Fruit fly (Drosophila melanogaster): ENCODE results near the gene CG3061.

CG3061 gene

DNA sequence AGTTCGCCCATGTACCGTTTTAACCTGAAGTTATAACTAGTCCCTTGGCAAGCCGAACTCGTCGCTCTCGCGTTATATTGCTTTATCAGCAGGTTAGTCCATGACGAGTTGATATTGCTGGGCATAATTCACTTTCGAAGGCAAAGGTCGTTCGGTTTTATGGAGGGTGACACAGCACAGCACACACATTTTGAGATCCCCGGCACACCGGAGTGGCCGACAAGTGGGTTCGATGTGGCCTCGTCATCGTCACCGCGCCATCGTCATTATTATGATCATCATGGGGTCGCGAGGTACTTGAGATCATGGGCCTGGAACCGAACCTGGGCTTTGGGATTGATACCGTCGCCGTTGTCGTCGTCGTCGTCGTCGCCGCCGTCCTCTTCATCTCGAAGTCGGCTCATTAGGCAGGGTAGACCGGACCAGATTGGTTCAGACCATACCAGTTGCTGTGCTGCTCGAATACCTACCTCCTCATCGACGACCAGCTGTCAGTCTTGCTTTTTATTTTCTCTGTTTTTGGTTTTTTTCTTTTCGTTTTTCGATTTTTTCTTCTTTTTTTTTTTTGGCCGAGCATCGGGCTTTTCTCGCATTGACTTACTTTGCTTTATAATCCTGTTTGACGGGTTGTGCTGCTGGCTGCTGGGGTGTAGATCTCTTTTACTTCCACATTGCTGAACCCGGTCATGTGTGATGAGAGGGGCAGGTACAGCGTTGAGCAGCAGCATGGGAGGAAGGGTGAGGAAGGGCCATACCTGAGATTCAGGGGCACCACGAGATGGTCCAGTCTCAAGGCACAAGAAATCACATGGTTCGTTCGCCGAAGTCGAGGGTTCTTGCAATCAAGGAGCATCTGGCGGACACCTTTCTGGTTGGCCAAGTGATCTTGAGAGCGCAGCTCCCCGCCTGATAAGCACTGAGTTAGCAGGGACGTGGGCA, 29.1 kb downstream of the CG3061 start (continued):
- TF ChIP-seq ap (GFP tag; IDR thresholded peaks at IDR 0.05) = no peak
- TF ChIP-seq Deaf1 (tag; optimal IDR thresholded peaks at IDR 0.05) = peak; percentile 19
- TF ChIP-seq Ssrp (tag; optimal IDR thresholded peaks at IDR 0.05) = no peak
- TF ChIP-seq Adf1 (GFP tag; IDR thresholded peaks at IDR 0.05) = peak; percentile 31; the same call in 1 of the 2 replicates
- TF ChIP-seq twi (tag; optimal IDR thresholded peaks at IDR 0.05) = peak; percentile 17
- no peak for TF ChIP-seq CG13123 (GFP tag; optimal IDR thresholded peaks at IDR 0.05)
- TF ChIP-seq bsh (GFP tag; optimal IDR thresholded peaks at IDR 0.05) = peak in 1 of 2 experiments; percentile 99
- TF ChIP-seq CG7839 (tag; optimal IDR thresholded peaks at IDR 0.05) = no peak
- TF ChIP-seq tio (GFP tag; optimal IDR thresholded peaks at IDR 0.05) = peak; percentile 25
- TF ChIP-seq dati (GFP tag; IDR thresholded peaks at IDR 0.05) = 0 out of 2 replicates have a peak, but pooled peaks have one; percentile 2
- no peak for TF ChIP-seq kay (GFP tag; optimal IDR thresholded peaks at IDR 0.05)
- no peak for TF ChIP-seq CG3995 (GFP tag; optimal IDR thresholded peaks at IDR 0.05)
- no peak for TF ChIP-seq bbx (GFP tag; IDR thresholded peaks at IDR 0.05; ENCODE audit: partially characterized antibody)
- peak; percentile 86 for TF ChIP-seq corto (GFP tag; optimal IDR thresholded peaks at IDR 0.05)

DNA sequence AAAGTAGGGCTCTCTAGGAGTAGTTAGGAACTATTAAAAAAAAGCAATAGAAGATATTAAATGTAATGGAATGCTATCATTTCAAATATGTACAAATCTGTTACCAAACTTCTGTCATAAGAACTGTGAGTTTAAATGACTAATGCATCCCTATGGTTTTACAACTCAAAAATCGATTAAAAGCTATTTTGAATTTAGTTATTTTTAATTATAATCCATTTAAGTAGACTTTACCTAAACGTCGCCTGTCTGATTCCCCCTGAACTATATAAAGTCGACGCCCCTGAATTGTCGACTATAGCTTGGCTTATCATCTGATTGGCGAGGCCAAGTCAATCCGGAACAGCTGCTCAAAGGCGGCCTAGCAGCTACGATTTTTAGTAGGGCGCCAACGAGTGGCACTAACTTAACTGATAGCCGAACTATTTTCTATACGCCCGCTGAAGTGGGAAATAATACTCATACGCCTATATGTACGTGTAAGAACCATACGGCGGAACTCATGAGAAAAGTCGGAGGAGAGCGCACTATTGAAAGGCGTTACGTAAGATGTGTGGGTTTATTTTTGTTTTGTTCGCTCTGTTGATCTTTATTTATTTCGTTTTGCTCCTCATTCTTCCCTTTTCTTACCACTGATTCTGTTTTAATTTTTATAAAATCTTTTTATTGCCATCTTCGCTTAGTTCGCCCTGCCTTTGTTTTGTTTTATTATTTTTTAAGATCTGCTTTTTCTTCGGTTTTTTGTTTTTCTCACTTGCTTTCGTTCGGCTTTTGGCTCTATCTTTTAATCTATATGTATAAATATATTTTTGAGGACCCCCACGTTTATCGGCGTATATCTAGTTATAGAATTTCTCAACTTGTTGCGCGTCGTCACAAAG, 30.1 kb downstream of the CG3061 start:
- TF ChIP-seq otp (GFP tag; IDR thresholded peaks at IDR 0.05) (no peak), Scr (GFP tag; IDR thresholded peaks at IDR 0.05; ENCODE audit: partially characterized antibody) (no peak), CG31441 (GFP tag; IDR thresholded peaks at IDR 0.05) (peak; percentile 65), HLH4C (GFP tag; IDR thresholded peaks at IDR 0.05; ENCODE audit: partially characterized antibody) (no peak), CG6175 (GFP tag; IDR thresholded peaks at IDR 0.05) (no peak), CG10147 (GFP tag; optimal IDR thresholded peaks at IDR 0.05) (peak; percentile 53), CG15514 (GFP tag; optimal IDR thresholded peaks at IDR 0.05) (peak; percentile 8), Fer2 (tag; optimal IDR thresholded peaks at IDR 0.05) (no peak), sens (GFP tag) (peak; percentile 85), CG1603 (tag; optimal IDR thresholded peaks at IDR 0.05) (peak; percentile 21), ewg (GFP tag; optimal IDR thresholded peaks at IDR 0.05) (no peak), gfzf (GFP tag; optimal IDR thresholded peaks at IDR 0.05) (no peak), CG12744 (GFP tag; optimal IDR thresholded peaks at IDR 0.05) (no peak), Meics (GFP tag; optimal IDR thresholded peaks at IDR 0.05) (peak; percentile 71), CG2712 (tag; optimal IDR thresholded peaks at IDR 0.05) (peak; percentile 55), Hmr (GFP tag; optimal IDR thresholded peaks at IDR 0.05) (peak; percentile 28), Ssrp (tag; optimal IDR thresholded peaks at IDR 0.05) (peak; percentile 23), CG14050 (GFP tag; IDR thresholded peaks at IDR 0.05) (no peak), bcd (GFP tag; optimal IDR thresholded peaks at IDR 0.05) (peak; percentile 44), inv (GFP tag; IDR thresholded peaks at IDR 0.05; ENCODE audit: partially characterized antibody) (no peak), PHDP (tag; optimal IDR thresholded peaks at IDR 0.05) (peak; percentile 30), CG16815 (GFP tag; optimal IDR thresholded peaks at IDR 0.05) (peak; percentile 4), CG13424 (tag; optimal IDR thresholded peaks at IDR 0.05) (peak; percentile 40), hkb (optimal IDR thresholded peaks at IDR 0.05) (no peak), hkb (GFP tag; IDR thresholded peaks at IDR 0.05) (no peak), row (GFP tag; IDR thresholded peaks at IDR 0.05) (peak; percentile 36), CG15601 (tag; optimal IDR thresholded peaks at IDR 0.05) (no peak), Adf1 (GFP tag; IDR thresholded peaks at IDR 0.05) (no peak), CG9437 (GFP tag; optimal IDR thresholded peaks at IDR 0.05) (peak; percentile 8), zen2 (GFP tag; IDR thresholded peaks at IDR 0.05; ENCODE audit: partially characterized antibody) (no peak), sim (GFP tag; IDR thresholded peaks at IDR 0.05) (no peak), psq (GFP tag; optimal IDR thresholded peaks at IDR 0.05) (peak; percentile 2), CG12659 (GFP tag; optimal IDR thresholded peaks at IDR 0.05) (peak; percentile 34)
